Worm (Caenorhabditis elegans) whole organism, midembryonic: ENCODE measurements around the gene srh-75.

ENCODE experiments used
- cog-1 ChIP-seq: sonication (generic microtip); optimal IDR thresholded peaks from 2 replicates; lab custom pipeline; 2016; ENCODE audit warnings: missing genetic modification characterization, missing compliant biosample characterization
- flt-1 ChIP-seq: fragments of 200-800 bp; sonication (Bioruptor generic); IDR thresholded peaks from 2 replicates; pipeline ENCODE4 v1.3.6; 2022; ENCODE audit warnings: missing genetic modification characterization, missing compliant biosample characterization
- ref-1 ChIP-seq: fragments of 200-800 bp; sonication (Bioruptor generic); conservative IDR thresholded peaks from 2 replicates; pipeline ENCODE4 v1.3.6; 2022; ENCODE audit warnings: missing genetic modification reagents, missing genetic modification characterization, missing compliant biosample characterization

ce11 chrV:11094698-11095097 lies 37.8 kb upstream of the srh-75 start:
- TF ChIP-seq ref-1 (GFP tag; lab: Robert Waterston, UW) (no peak), cog-1 (no peak), flt-1 (no peak)
